Fruit fly (Drosophila melanogaster) Kc167 (cell line): ENCODE results near the gene tral.

Source experiments
- Myc ChIP-seq: fragments of >200 bp; optimal IDR thresholded peaks from 2 replicates; lab custom pipeline; 2017; ENCODE audit warnings: missing external identifiers
- Sin3A ChIP-seq: fragments of >200 bp; optimal IDR thresholded peaks from 2 replicates; lab custom pipeline; 2018; ENCODE audit warnings: missing external identifiers
- h ChIP-seq: fragments of >200 bp; optimal IDR thresholded peaks from 3 replicates; lab custom pipeline; 2018; ENCODE audit warnings: missing external identifiers
- insv ChIP-seq: fragments of >200 bp; optimal IDR thresholded peaks from 3 replicates; lab custom pipeline; 2018; ENCODE audit warnings: missing external identifiers
- ttk ChIP-seq: sonication (Bioruptor generic); optimal IDR thresholded peaks from 2 replicates; lab custom pipeline; 2017; ENCODE audit warnings: missing external identifiers

dm6 chr3L:12517443-12518209 lies 2.8 kb downstream of the tral start:
- no peak for TF ChIP-seq ttk (lab: Kevin White, UChicago)
- TF ChIP-seq insv (lab: Kevin White, UChicago), result no peak
- no peak for TF ChIP-seq h (lab: Kevin White, UChicago)
- no peak for TF ChIP-seq Sin3A (lab: Kevin White, UChicago)
- TF ChIP-seq Myc, result no peak
